Fruit fly (Drosophila melanogaster) whole organism, wandering third instar larva: ENCODE results near the gene Grl62c.

Source experiments
- Abd-B ChIP-seq: fragments of >200 bp; optimal IDR thresholded peaks from 2 replicates; lab custom pipeline; 2017; ENCODE audit warnings: missing biosample characterization, missing genetic modification characterization
- CG32264 ChIP-seq: fragments of 200-800 bp; sonication (Bioruptor generic); optimal IDR thresholded peaks from 2 replicates; lab custom pipeline; 2016; ENCODE audit warnings: missing biosample characterization, missing genetic modification characterization
- CG9705 ChIP-seq: fragments of 200-800 bp; sonication (Bioruptor generic); optimal IDR thresholded peaks from 2 replicates; lab custom pipeline; 2018; ENCODE audit warnings: missing biosample characterization, mild to moderate bottlenecking, missing genetic modification characterization
- CrebA ChIP-seq: fragments of 200-800 bp; sonication (Bioruptor generic); optimal IDR thresholded peaks from 2 replicates; lab custom pipeline; 2016; ENCODE audit warnings: missing biosample characterization, mild to moderate bottlenecking, missing genetic modification characterization, borderline replicate concordance
- Dfd ChIP-seq: fragments of >200 bp; optimal IDR thresholded peaks from 2 replicates; lab custom pipeline; 2017; ENCODE audit warnings: missing biosample characterization, missing genetic modification characterization
- Dif ChIP-seq: fragments of 200-275, 200-300 bp; sonication (Bioruptor generic); optimal IDR thresholded peaks from 2 replicates; lab custom pipeline; 2018; ENCODE audit warnings: missing biosample characterization, missing genetic modification characterization; ENCODE audit not compliant: partially characterized antibody
- GATAd ChIP-seq: sonication (Bioruptor generic); optimal IDR thresholded peaks from 2 replicates; lab custom pipeline; 2016; ENCODE audit warnings: missing biosample characterization, missing genetic modification characterization
- HLH106 ChIP-seq: fragments of 200-800 bp; optimal IDR thresholded peaks from 3 replicates; lab custom pipeline; 2019; ENCODE audit warnings: missing biosample characterization, mild to moderate bottlenecking, missing genetic modification characterization, moderate library complexity
- Hnf4 ChIP-seq: fragments of 200-800 bp; sonication (Bioruptor generic); optimal IDR thresholded peaks from 2 replicates; lab custom pipeline; 2016; ENCODE audit warnings: missing biosample characterization, mild to moderate bottlenecking, missing genetic modification characterization
- Hr78 ChIP-seq: fragments of >200 bp; optimal IDR thresholded peaks from 2 replicates; lab custom pipeline; 2017; ENCODE audit warnings: missing biosample characterization, missing genetic modification characterization
- Hr83 ChIP-seq: fragments of 200-300 bp; sonication (Bioruptor generic); optimal IDR thresholded peaks from 2 replicates; lab custom pipeline; 2016; ENCODE audit warnings: missing biosample characterization, mild to moderate bottlenecking, missing genetic modification characterization, moderate library complexity; ENCODE audit not compliant: poor library complexity, severe bottlenecking
- Jra ChIP-seq: sonication (Bioruptor generic); optimal IDR thresholded peaks from 2 replicates; lab custom pipeline; 2016; ENCODE audit warnings: missing biosample characterization, missing genetic modification characterization
- Mio ChIP-seq: sonication (Bioruptor generic); optimal IDR thresholded peaks from 2 replicates; lab custom pipeline; 2016; ENCODE audit warnings: missing biosample characterization, missing genetic modification characterization
- Myc ChIP-seq: fragments of >200 bp; optimal IDR thresholded peaks from 2 replicates; lab custom pipeline; 2017
- N ChIP-seq: fragments of >200 bp; optimal IDR thresholded peaks from 2 replicates; lab custom pipeline; 2018; ENCODE audit warnings: missing biosample characterization, missing external identifiers, missing genetic modification characterization
- OdsH ChIP-seq: fragments of 200-800 bp; sonication (Bioruptor generic); optimal IDR thresholded peaks from 2 replicates; lab custom pipeline; 2016; ENCODE audit warnings: missing biosample characterization, mild to moderate bottlenecking, missing genetic modification characterization
- Rel ChIP-seq, 2 experiments: fragments of 200-800 bp; sonication (Bioruptor generic) in 1 of 2; optimal IDR thresholded peaks; 2 replicates in 1 of 2; 3 replicates in 1 of 2; lab custom pipeline; 2016 to 2019; ENCODE audit warnings: mild to moderate bottlenecking in 2 of 2, missing biosample characterization in 2 of 2, missing genetic modification characterization in 2 of 2, moderate library complexity in 1 of 2
- Sp1 ChIP-seq: fragments of 200-800 bp; sonication (Bioruptor generic); optimal IDR thresholded peaks from 3 replicates; lab custom pipeline; 2019; ENCODE audit warnings: missing biosample characterization, mild to moderate bottlenecking, missing genetic modification characterization, moderate library complexity
- br ChIP-seq: fragments of 200-800 bp; sonication (Bioruptor generic); optimal IDR thresholded peaks from 2 replicates; lab custom pipeline; 2016; ENCODE audit warnings: missing biosample characterization, missing genetic modification characterization
- dl ChIP-seq, 2 experiments: fragments of 175-275, 200-275 bp in 1 of 2; fragments of 200-275 bp in 1 of 2; sonication (Bioruptor generic); optimal IDR thresholded peaks; lab custom pipeline; 2018; ENCODE audit warnings: mild to moderate bottlenecking in 2 of 2, missing biosample characterization in 2 of 2, missing genetic modification characterization in 2 of 2, moderate library complexity in 2 of 2; ENCODE audit not compliant: partially characterized antibody in 2 of 2, insufficient read depth in 1 of 2
- ey ChIP-seq: fragments of 200-800 bp; sonication (Bioruptor generic); optimal IDR thresholded peaks from 2 replicates; lab custom pipeline; 2016; ENCODE audit warnings: missing biosample characterization, missing genetic modification characterization
- foxo ChIP-seq, 2 experiments: fragments of 200-800 bp; sonication (Bioruptor generic); optimal IDR thresholded peaks; 2 replicates in 1 of 2; 3 replicates in 1 of 2; lab custom pipeline; 2016 to 2017; ENCODE audit warnings: missing biosample characterization in 2 of 2, missing genetic modification characterization in 2 of 2
- h ChIP-seq: fragments of 200-800 bp; sonication (Bioruptor generic); optimal IDR thresholded peaks from 3 replicates; lab custom pipeline; 2016; ENCODE audit warnings: missing biosample characterization, mild to moderate bottlenecking, missing genetic modification characterization
- jim ChIP-seq: fragments of 175-275, 200-325 bp; sonication (Bioruptor generic); optimal IDR thresholded peaks from 2 replicates; lab custom pipeline; 2016; ENCODE audit warnings: missing biosample characterization, mild to moderate bottlenecking, missing genetic modification characterization
- lola ChIP-seq: fragments of >200 bp; optimal IDR thresholded peaks from 2 replicates; lab custom pipeline; 2017; ENCODE audit warnings: missing biosample characterization, missing genetic modification characterization
- pan ChIP-seq: fragments of >200 bp; optimal IDR thresholded peaks from 2 replicates; lab custom pipeline; 2017
- psq ChIP-seq: fragments of 200-800 bp; sonication (Bioruptor generic); optimal IDR thresholded peaks from 3 replicates; lab custom pipeline; 2017; ENCODE audit warnings: missing biosample characterization, mild to moderate bottlenecking, missing genetic modification characterization, moderate library complexity
- rgr ChIP-seq: fragments of 200-800 bp; sonication (Bioruptor generic); optimal IDR thresholded peaks from 3 replicates; lab custom pipeline; 2016; ENCODE audit warnings: missing biosample characterization, mild to moderate bottlenecking, missing genetic modification characterization
- sage ChIP-seq: fragments of 200-800 bp; sonication (Bioruptor generic); optimal IDR thresholded peaks from 2 replicates; lab custom pipeline; 2016; ENCODE audit warnings: missing biosample characterization, mild to moderate bottlenecking, missing genetic modification characterization
- sv ChIP-seq: fragments of 200-800 bp; sonication (Bioruptor generic); optimal IDR thresholded peaks from 3 replicates; lab custom pipeline; 2016; ENCODE audit warnings: missing biosample characterization, missing genetic modification characterization
- usp ChIP-seq: fragments of >200 bp; optimal IDR thresholded peaks from 2 replicates; lab custom pipeline; 2017; ENCODE audit warnings: missing biosample characterization, missing genetic modification characterization
- woc ChIP-seq: sonication (Bioruptor generic); optimal IDR thresholded peaks from 2 replicates; lab custom pipeline; 2016; ENCODE audit warnings: missing biosample characterization, mild to moderate bottlenecking, missing genetic modification characterization

The Grl62c gene

dm6 chr3L:2026691-2027090, at the start of gene Grl62c:
Gene Grl62c, plus strand, starts transcription at chr3L:2026991.
- TF ChIP-seq psq (GFP tag; lab: Kevin White, UChicago) = no peak
- TF ChIP-seq CG9705 (GFP tag; lab: Kevin White, UChicago) = no peak
- TF ChIP-seq, all 38 proteins: peak for 0

- TF ChIP-seq N (GFP tag; lab: Kevin White, UChicago) (no peak), br (no peak), Jra (GFP tag; lab: Kevin White, UChicago) (no peak), Hr83 (no peak), GATAd (no peak), Rel (GFP tag; optimal IDR thresholded peaks at IDR 0.05; lab: Kevin White, UChicago) (no peak), Rel (tag; optimal IDR thresholded peaks at IDR 0.05; lab: Kevin White, UChicago) (no peak), HLH106 (no peak), usp (GFP tag; lab: Kevin White, UChicago) (no peak), Hnf4 (GFP tag; lab: Kevin White, UChicago) (no peak), CG32264 (GFP tag; lab: Kevin White, UChicago) (no peak), Sp1 (GFP tag; lab: Kevin White, UChicago) (no peak), OdsH (no peak), Dfd (GFP tag; lab: Kevin White, UChicago) (no peak), Myc (lab: Kevin White, UChicago) (no peak), rgr (GFP tag; lab: Kevin White, UChicago) (no peak), h (GFP tag; lab: Kevin White, UChicago) (no peak), pan (lab: Kevin White, UChicago) (no peak)
These were observed 41.4 kb upstream of the Grl62c start for dm6 chr3L:1985406-1985805.

- no peak for TF ChIP-seq br
- no peak for TF ChIP-seq Jra (GFP tag; lab: Kevin White, UChicago)
- TF ChIP-seq Sp1 (GFP tag; lab: Kevin White, UChicago) = no peak
- no peak for TF ChIP-seq h (GFP tag; lab: Kevin White, UChicago)
- TF ChIP-seq ey = no peak
- no peak for TF ChIP-seq sage (GFP tag; lab: Kevin White, UChicago)
- TF ChIP-seq dl (GFP tag; optimal IDR thresholded peaks at IDR 0.05; lab: Kevin White, UChicago; ENCODE audit: insufficient read depth in 1 of 2, partially characterized antibody in 2 of 2) = no peak
- no peak for TF ChIP-seq foxo (GFP tag; optimal IDR thresholded peaks at IDR 0.05; lab: Kevin White, UChicago)
- no peak for TF ChIP-seq OdsH
- TF ChIP-seq rgr (GFP tag; lab: Kevin White, UChicago) = no peak
- no peak for TF ChIP-seq GATAd
- no peak for TF ChIP-seq HLH106
- no peak for TF ChIP-seq CG32264 (GFP tag; lab: Kevin White, UChicago)
- no peak for TF ChIP-seq woc
- no peak for TF ChIP-seq Hnf4 (GFP tag; lab: Kevin White, UChicago)
These were observed 22.1 kb upstream of the Grl62c start for dm6 chr3L:2004732-2005131.

- TF ChIP-seq ey (no peak), sv (no peak), Rel (GFP tag; optimal IDR thresholded peaks at IDR 0.05; lab: Kevin White, UChicago) (no peak), Rel (tag; optimal IDR thresholded peaks at IDR 0.05; lab: Kevin White, UChicago) (no peak), foxo (GFP tag; optimal IDR thresholded peaks at IDR 0.05; lab: Kevin White, UChicago) (no peak), Hr78 (GFP tag; lab: Kevin White, UChicago) (no peak), lola (GFP tag; lab: Kevin White, UChicago) (no peak), CrebA (no peak), psq (GFP tag; lab: Kevin White, UChicago) (no peak), sage (GFP tag; lab: Kevin White, UChicago) (no peak), dl (GFP tag; optimal IDR thresholded peaks at IDR 0.05; lab: Kevin White, UChicago; ENCODE audit: insufficient read depth in 1 of 2, partially characterized antibody in 2 of 2) (no peak), Dfd (GFP tag; lab: Kevin White, UChicago) (no peak), Mio (GFP tag; lab: Kevin White, UChicago) (no peak), CG32264 (GFP tag; lab: Kevin White, UChicago) (no peak), Dif (GFP tag; lab: Kevin White, UChicago) (no peak), HLH106 (no peak), Myc (lab: Kevin White, UChicago) (no peak), jim (GFP tag; lab: Kevin White, UChicago) (no peak), GATAd (no peak), Abd-B (GFP tag; lab: Kevin White, UChicago) (no peak)
These were observed 21.2 kb upstream of the Grl62c start, which contains the start of gene CG42841 for dm6 chr3L:2005551-2005950. Gene CG42841, minus strand, starts transcription at chr3L:2005651.
